Fruit fly (Drosophila melanogaster): ENCODE results near the gene mib2.

The mib2 gene

dm6 chr2L:19021278-19022220 is 12.7 kb upstream of the mib2 start:
- TF ChIP-seq Sin3A (optimal IDR thresholded peaks at IDR 0.05) (no peak), psq (optimal IDR thresholded peaks at IDR 0.05) (no peak), h (optimal IDR thresholded peaks at IDR 0.05) (no peak), Myc (optimal IDR thresholded peaks at IDR 0.05) (no peak), ttk (optimal IDR thresholded peaks at IDR 0.05) (no peak), insv (optimal IDR thresholded peaks at IDR 0.05) (no peak)

dm6 chr2L:19022221-19022516 is 12.1 kb upstream of the mib2 start, which contains the start of gene CG15172:
Gene CG15172 (plus strand): TSS chr2L:19022417.
- TF ChIP-seq insv (optimal IDR thresholded peaks at IDR 0.05), result no peak
- TF ChIP-seq psq (optimal IDR thresholded peaks at IDR 0.05), result no peak

dm6 chr2L:19023972-19024743 is 10.1 kb upstream of the mib2 start:
- no peak for TF ChIP-seq psq (optimal IDR thresholded peaks at IDR 0.05)
- TF ChIP-seq h (optimal IDR thresholded peaks at IDR 0.05), result no peak

dm6 chr2L:19024744-19025059 is 9.5 kb upstream of the mib2 start:
- TF ChIP-seq ttk (optimal IDR thresholded peaks at IDR 0.05) (no peak), Myc (optimal IDR thresholded peaks at IDR 0.05) (no peak), Sin3A (optimal IDR thresholded peaks at IDR 0.05) (no peak), h (optimal IDR thresholded peaks at IDR 0.05) (no peak), psq (optimal IDR thresholded peaks at IDR 0.05) (no peak)

dm6 chr2L:19026491-19027197 is 7.6 kb upstream of the mib2 start:
- no peak for TF ChIP-seq ttk (optimal IDR thresholded peaks at IDR 0.05)
- no peak for TF ChIP-seq psq (optimal IDR thresholded peaks at IDR 0.05)
- TF ChIP-seq Sin3A (optimal IDR thresholded peaks at IDR 0.05), result no peak
- TF ChIP-seq insv (optimal IDR thresholded peaks at IDR 0.05), result no peak
- TF ChIP-seq h (optimal IDR thresholded peaks at IDR 0.05), result no peak
- no peak for TF ChIP-seq Myc (optimal IDR thresholded peaks at IDR 0.05)

- TF ChIP-seq h (optimal IDR thresholded peaks at IDR 0.05) (no peak), Myc (optimal IDR thresholded peaks at IDR 0.05) (no peak), Sin3A (optimal IDR thresholded peaks at IDR 0.05) (no peak), psq (optimal IDR thresholded peaks at IDR 0.05) (no peak), ttk (optimal IDR thresholded peaks at IDR 0.05) (no peak), insv (optimal IDR thresholded peaks at IDR 0.05) (no peak)
Measured at dm6 chr2L:19027246-19027886, 6.9 kb upstream of the mib2 start, which contains the start of gene Sidpn. Gene Sidpn (plus strand): TSS chr2L:19027710.

dm6 chr2L:19033288-19033687 is 956 bp upstream of the mib2 start, which contains the start of gene hook:
Gene hook (minus strand): TSS chr2L:19033498.
- TF ChIP-seq insv (optimal IDR thresholded peaks at IDR 0.05) (no peak), ttk (optimal IDR thresholded peaks at IDR 0.05) (no peak), Sin3A (optimal IDR thresholded peaks at IDR 0.05) (no peak), Myc (optimal IDR thresholded peaks at IDR 0.05) (no peak), psq (optimal IDR thresholded peaks at IDR 0.05) (no peak), h (optimal IDR thresholded peaks at IDR 0.05) (no peak)

- no peak for TF ChIP-seq Myc (optimal IDR thresholded peaks at IDR 0.05)
Measured at dm6 chr2L:19035013-19035412, 769 bp downstream of the mib2 start.

dm6 chr2L:19036105-19036714 is 2.0 kb downstream of the mib2 start:
- TF ChIP-seq ttk (optimal IDR thresholded peaks at IDR 0.05) (no peak), Sin3A (optimal IDR thresholded peaks at IDR 0.05) (no peak), psq (optimal IDR thresholded peaks at IDR 0.05) (no peak), Myc (optimal IDR thresholded peaks at IDR 0.05) (no peak), h (optimal IDR thresholded peaks at IDR 0.05) (no peak), insv (optimal IDR thresholded peaks at IDR 0.05) (no peak)

- TF ChIP-seq psq (optimal IDR thresholded peaks at IDR 0.05) (no peak), Sin3A (optimal IDR thresholded peaks at IDR 0.05) (no peak), insv (optimal IDR thresholded peaks at IDR 0.05) (no peak), h (optimal IDR thresholded peaks at IDR 0.05) (no peak), Myc (optimal IDR thresholded peaks at IDR 0.05) (no peak), ttk (optimal IDR thresholded peaks at IDR 0.05) (no peak)
Measured at dm6 chr2L:19037011-19037410, 2.8 kb downstream of the mib2 start.

- no peak for TF ChIP-seq psq (optimal IDR thresholded peaks at IDR 0.05)
- TF ChIP-seq insv (optimal IDR thresholded peaks at IDR 0.05), result no peak
- no peak for TF ChIP-seq Myc (optimal IDR thresholded peaks at IDR 0.05)
- no peak for TF ChIP-seq ttk (optimal IDR thresholded peaks at IDR 0.05)
- no peak for TF ChIP-seq h (optimal IDR thresholded peaks at IDR 0.05)
- TF ChIP-seq Sin3A (optimal IDR thresholded peaks at IDR 0.05), result no peak
Measured at dm6 chr2L:19037455-19037854, 3.2 kb downstream of the mib2 start.

- TF ChIP-seq ttk (optimal IDR thresholded peaks at IDR 0.05), result no peak
- no peak for TF ChIP-seq h (optimal IDR thresholded peaks at IDR 0.05)
- no peak for TF ChIP-seq Sin3A (optimal IDR thresholded peaks at IDR 0.05)
- TF ChIP-seq psq (optimal IDR thresholded peaks at IDR 0.05), result no peak
- TF ChIP-seq insv (optimal IDR thresholded peaks at IDR 0.05), result no peak
- no peak for TF ChIP-seq Myc (optimal IDR thresholded peaks at IDR 0.05)
Measured at dm6 chr2L:19041590-19041989, 7.3 kb downstream of the mib2 start, which contains the start of gene Catsup. Gene Catsup (plus strand): TSS chr2L:19041862.
